Fruit fly (Drosophila melanogaster) whole organism: Measurements from ENCODE around the gene Art1.

Source experiments
- CG8478 ChIP-seq: fragments of >200 bp; optimal IDR thresholded peaks from 2 replicates; lab custom pipeline; 2018; ENCODE audit warnings: inconsistent platforms
- EcR ChIP-seq, 2 experiments: fragments of >200 bp; optimal IDR thresholded peaks; 2 replicates each; lab custom pipeline; 2017; ENCODE audit warnings: missing biosample characterization in 2 of 2, missing genetic modification characterization in 2 of 2, missing genetic modification reagents in 2 of 2
- pan ChIP-seq: fragments of >200 bp; optimal IDR thresholded peaks from 2 replicates; lab custom pipeline; 2017
- psq ChIP-seq: fragments of >200 bp; optimal IDR thresholded peaks from 2 replicates; lab custom pipeline; 2017

dm6 chr3R:10778151-10778550, 9.9 kb downstream of the Art1 start:
- TF ChIP-seq pan (lab: Kevin White, UChicago) (no peak), psq (lab: Kevin White, UChicago) (no peak), CG8478 (no peak), EcR (GFP tag; optimal IDR thresholded peaks at IDR 0.05; lab: Kevin White, UChicago) (no peak)
